Worm (Caenorhabditis elegans) whole organism, L4/young adult: ENCODE measurements around the gene F14H8.2.

Experiments used
- W03F9.2 ChIP-seq: fragments of 150-350 bp; optimal IDR thresholded peaks from 2 replicates; lab custom pipeline; 2014; ENCODE audit warnings: missing biosample characterization, missing genetic modification characterization
- dao-5 ChIP-seq: sonication (generic microtip); optimal IDR thresholded peaks from 2 replicates; lab custom pipeline; 2016; ENCODE audit warnings: missing genotype, missing genetic modification characterization, moderate library complexity, missing compliant biosample characterization
- him-1 ChIP-seq: sonication (generic microtip); optimal IDR thresholded peaks from 2 replicates; lab custom pipeline; 2016; ENCODE audit warnings: missing genotype, missing genetic modification reagents, missing genetic modification characterization, missing compliant biosample characterization

The F14H8.2 gene

ce11 chrV:14979937-14980336 is 40.2 kb downstream of the F14H8.2 start, which contains the start of gene xbx-1:
Gene xbx-1 (plus strand): TSS chrV:14980237.
- TF ChIP-seq him-1 (tag; lab: Kevin White, UChicago) (no peak), W03F9.2 (no peak), dao-5 (no peak)

- TF ChIP-seq dao-5, result no peak
Measured at ce11 chrV:14978205-14978751, 41.9 kb downstream of the F14H8.2 start, which contains the start of the genes grd-12 and F02D8.1. Gene grd-12 (plus strand): TSS chrV:14978505. Gene F02D8.1 (minus strand): TSS chrV:14978701.

DNA sequence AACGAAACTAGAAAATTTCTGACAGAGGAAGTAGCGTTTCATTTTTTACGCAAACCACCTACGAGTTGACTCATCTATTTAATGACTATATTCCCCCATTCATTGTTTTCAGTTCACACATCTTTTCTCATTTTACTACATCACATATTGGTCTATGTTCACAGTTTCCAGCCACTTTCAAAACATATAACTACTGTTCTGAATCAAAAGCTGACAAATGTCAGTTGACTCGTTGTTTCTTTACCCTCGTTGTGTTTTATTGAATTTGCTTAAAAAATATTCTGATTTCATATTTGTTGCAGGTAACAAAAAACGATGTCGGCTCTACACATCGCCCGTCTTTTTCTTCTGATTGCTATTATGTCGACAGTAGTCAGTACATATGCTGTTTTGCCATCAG is 49.0 kb downstream of the F14H8.2 start, which contains the start of gene nlp-59:
Gene nlp-59 (plus strand): TSS at position 301 of the 400 bp plus-strand sequence.
- TF ChIP-seq dao-5 (no peak), W03F9.2 (no peak), him-1 (tag; lab: Kevin White, UChicago) (no peak)
